Worm (Caenorhabditis elegans) whole organism, young adult: ENCODE data around the gene C34B4.5.

Source experiments
- B0035.1 ChIP-seq: sonication (generic microtip); optimal IDR thresholded peaks from 2 replicates; lab custom pipeline; 2016; ENCODE audit warnings: missing genetic modification characterization, mild to moderate bottlenecking, missing compliant biosample characterization, missing genotype, missing genetic modification reagents
- B0261.1 ChIP-seq: sonication (generic microtip); optimal IDR thresholded peaks from 2 replicates; lab custom pipeline; 2016; ENCODE audit warnings: mild to moderate bottlenecking, missing genetic modification characterization, moderate library complexity, missing compliant biosample characterization
- C06A6.2 ChIP-seq: fragments of 200-800 bp; sonication (Bioruptor generic); conservative IDR thresholded peaks from 2 replicates; pipeline ENCODE4 v1.3.6; 2022; ENCODE audit warnings: missing genetic modification characterization, missing compliant biosample characterization
- D2030.7 ChIP-seq: fragments of 200-800 bp; sonication (Bioruptor generic); IDR thresholded peaks from 2 replicates; pipeline ENCODE4 v1.3.6; 2022; ENCODE audit warnings: missing genetic modification reagents, missing genetic modification characterization, missing compliant biosample characterization
- F23B12.7 ChIP-seq: sonication (generic microtip); optimal IDR thresholded peaks from 2 replicates; lab custom pipeline; 2017; ENCODE audit warnings: missing genetic modification characterization, mild to moderate bottlenecking, missing compliant biosample characterization, antibody characterized with exemption, moderate library complexity; ENCODE audit not compliant: insufficient read depth
- F49E8.2 ChIP-seq: sonication (generic microtip); optimal IDR thresholded peaks from 3 replicates; lab custom pipeline; 2017; ENCODE audit warnings: missing genetic modification characterization, mild to moderate bottlenecking, missing compliant biosample characterization, antibody characterized with exemption, moderate library complexity; ENCODE audit not compliant: insufficient read depth
- F57C9.4 ChIP-seq: sonication (generic microtip); optimal IDR thresholded peaks from 2 replicates; lab custom pipeline; 2017; ENCODE audit warnings: mild to moderate bottlenecking, missing genetic modification characterization, missing compliant biosample characterization
- K12H6.12 ChIP-seq: fragments of 200-800 bp; sonication (Bioruptor generic); optimal IDR thresholded peaks from 2 replicates; lab custom pipeline; 2018; ENCODE audit warnings: mild to moderate bottlenecking, missing genetic modification characterization, missing compliant biosample characterization
- Y56A3A.18 ChIP-seq: fragments of 200-800 bp; sonication (Bioruptor generic); IDR thresholded peaks from 2 replicates; pipeline ENCODE4 v1.3.6; 2022; ENCODE audit warnings: missing genetic modification reagents, missing genetic modification characterization, missing compliant biosample characterization
- ZK185.1 ChIP-seq: sonication (generic microtip); optimal IDR thresholded peaks from 2 replicates; lab custom pipeline; 2016; ENCODE audit warnings: mild to moderate bottlenecking, missing genetic modification characterization, missing compliant biosample characterization; ENCODE audit not compliant: poor library complexity, severe bottlenecking
- ama-1 ChIP-seq, 3 experiments: fragments of 150-350 bp in 1 of 3; sonication (generic microtip) in 2 of 3; optimal IDR thresholded peaks; 2 replicates each; lab custom pipeline; 2014 to 2018; ENCODE audit warnings: missing biosample characterization in 2 of 3, missing genetic modification characterization in 2 of 3, missing genetic modification reagents in 2 of 3
- aptf-2 ChIP-seq: fragments of 200-800 bp; sonication (Bioruptor generic); conservative IDR thresholded peaks from 2 replicates; pipeline ENCODE4 v1.3.6; 2022; ENCODE audit warnings: missing genetic modification reagents, missing genetic modification characterization, missing compliant biosample characterization
- aptf-3 ChIP-seq: fragments of 200-800 bp; sonication (Bioruptor generic); IDR thresholded peaks from 2 replicates; pipeline ENCODE4 v1.3.6; 2022; ENCODE audit warnings: missing genetic modification characterization, missing compliant biosample characterization
- atf-7 ChIP-seq: sonication (generic microtip); optimal IDR thresholded peaks from 2 replicates; lab custom pipeline; 2017; ENCODE audit warnings: mild to moderate bottlenecking, missing genetic modification characterization, missing compliant biosample characterization
- attf-3 ChIP-seq: fragments of 200-800 bp; sonication (Bioruptor generic); conservative IDR thresholded peaks from 2 replicates; pipeline ENCODE4 v1.3.6; 2022; ENCODE audit warnings: missing genetic modification reagents, missing genetic modification characterization, missing compliant biosample characterization
- ccch-3 ChIP-seq: fragments of 200-800 bp; sonication (Bioruptor generic); optimal IDR thresholded peaks from 2 replicates; lab custom pipeline; 2018; ENCODE audit warnings: mild to moderate bottlenecking, missing genetic modification characterization, missing compliant biosample characterization
- ceh-40 ChIP-seq: fragments of 200-800 bp; sonication (Bioruptor generic); IDR thresholded peaks from 2 replicates; pipeline ENCODE4 v1.3.6; 2022; ENCODE audit warnings: missing genetic modification characterization, missing compliant biosample characterization
- die-1 ChIP-seq: sonication (generic microtip); optimal IDR thresholded peaks from 2 replicates; lab custom pipeline; 2016; ENCODE audit warnings: missing genotype, mild to moderate bottlenecking, missing genetic modification characterization, missing compliant biosample characterization
- dpl-1 ChIP-seq: fragments of 150-350 bp; optimal IDR thresholded peaks from 2 replicates; lab custom pipeline; 2014; ENCODE audit warnings: missing biosample characterization, missing genetic modification reagents, missing genetic modification characterization
- gei-17 ChIP-seq: fragments of 200-800 bp; sonication (Bioruptor generic); optimal IDR thresholded peaks from 2 replicates; lab custom pipeline; 2018; ENCODE audit warnings: mild to moderate bottlenecking, missing genetic modification characterization, missing compliant biosample characterization
- hlh-26 ChIP-seq: fragments of 200-800 bp; sonication (Bioruptor generic); conservative IDR thresholded peaks from 2 replicates; pipeline ENCODE4 v1.3.6; 2022; ENCODE audit warnings: missing genetic modification reagents, missing genetic modification characterization, missing compliant biosample characterization
- lin-26 ChIP-seq: fragments of 200-800 bp; sonication (Bioruptor generic); IDR thresholded peaks from 2 replicates; pipeline ENCODE4 v1.3.6; 2022; ENCODE audit warnings: missing genetic modification reagents, missing genetic modification characterization, missing compliant biosample characterization
- lin-40 ChIP-seq: sonication (generic microtip); optimal IDR thresholded peaks from 2 replicates; lab custom pipeline; 2016; ENCODE audit warnings: missing genetic modification characterization, mild to moderate bottlenecking, missing compliant biosample characterization, missing genotype, missing genetic modification reagents
- lin-54 ChIP-seq: fragments of 200-800 bp; sonication (Bioruptor generic); optimal IDR thresholded peaks from 2 replicates; lab custom pipeline; 2018; ENCODE audit warnings: mild to moderate bottlenecking, missing genetic modification characterization, missing compliant biosample characterization
- lsy-27 ChIP-seq: sonication (generic microtip); optimal IDR thresholded peaks from 2 replicates; lab custom pipeline; 2017; ENCODE audit warnings: missing genetic modification characterization, mild to moderate bottlenecking, missing compliant biosample characterization, antibody characterized with exemption, missing genotype, borderline replicate concordance; ENCODE audit not compliant: insufficient read depth
- mcd-1 ChIP-seq: fragments of 200-800 bp; sonication (Bioruptor generic); IDR thresholded peaks from 2 replicates; pipeline ENCODE4 v1.3.6; 2022; ENCODE audit warnings: missing genetic modification reagents, missing genetic modification characterization, missing compliant biosample characterization
- mel-28 ChIP-seq: sonication (generic microtip); optimal IDR thresholded peaks from 2 replicates; lab custom pipeline; 2016; ENCODE audit warnings: borderline replicate concordance, mild to moderate bottlenecking, missing genetic modification characterization, missing compliant biosample characterization
- mes-4 ChIP-seq: sonication (generic microtip); optimal IDR thresholded peaks from 2 replicates; lab custom pipeline; 2016; ENCODE audit warnings: missing genotype, missing genetic modification characterization, missing compliant biosample characterization
- mxl-1 ChIP-seq: sonication (generic microtip); optimal IDR thresholded peaks from 2 replicates; lab custom pipeline; 2016; ENCODE audit warnings: missing genetic modification characterization, missing compliant biosample characterization
- nhr-120 ChIP-seq: fragments of 200-800 bp; sonication (Bioruptor generic); IDR thresholded peaks from 2 replicates; pipeline ENCODE4 v1.3.6; 2022; ENCODE audit warnings: missing genetic modification characterization, missing compliant biosample characterization
- nhr-80 ChIP-seq: sonication (generic microtip); optimal IDR thresholded peaks from 2 replicates; lab custom pipeline; 2016; ENCODE audit warnings: missing genetic modification characterization, missing compliant biosample characterization
- nhr-90 ChIP-seq: sonication (generic microtip); optimal IDR thresholded peaks from 2 replicates; lab custom pipeline; 2016; ENCODE audit warnings: missing genotype, mild to moderate bottlenecking, missing genetic modification characterization, missing compliant biosample characterization
- pha-4 ChIP-seq: fragments of 150-350 bp; sonication (generic microtip); optimal IDR thresholded peaks from 2 replicates; lab custom pipeline; 2014; ENCODE audit warnings: missing biosample characterization, missing genetic modification reagents, missing genetic modification characterization
- rcor-1 ChIP-seq: fragments of 200-800 bp; sonication (Bioruptor generic); IDR thresholded peaks from 2 replicates; pipeline ENCODE4 v1.3.6; 2022; ENCODE audit warnings: missing genetic modification reagents, missing genetic modification characterization, missing compliant biosample characterization
- rpc-1 ChIP-seq, 2 experiments: fragments of 150-350 bp in 1 of 2; sonication (generic microtip) in 1 of 2; optimal IDR thresholded peaks; 2 replicates each; lab custom pipeline; 2014 to 2018; ENCODE audit warnings: missing biosample characterization in 1 of 2, missing genetic modification characterization in 1 of 2, missing genetic modification reagents in 1 of 2, missing genotype in 1 of 2
- sdz-38 ChIP-seq: sonication (generic microtip); optimal IDR thresholded peaks from 2 replicates; lab custom pipeline; 2016; ENCODE audit warnings: missing genotype, missing genetic modification characterization, missing compliant biosample characterization
- snpc-1.3 ChIP-seq: sonication (generic microtip); optimal IDR thresholded peaks from 2 replicates; lab custom pipeline; 2017; ENCODE audit warnings: missing genetic modification characterization, mild to moderate bottlenecking, missing compliant biosample characterization, antibody characterized with exemption, moderate library complexity, missing genotype, missing genetic modification reagents; ENCODE audit not compliant: insufficient read depth
- tbp1 ChIP-seq: fragments of 200-800 bp; sonication (Bioruptor generic); optimal IDR thresholded peaks from 2 replicates; lab custom pipeline; 2018; ENCODE audit warnings: mild to moderate bottlenecking, missing genetic modification characterization, missing compliant biosample characterization
- tbx-9 ChIP-seq: sonication (generic microtip); optimal IDR thresholded peaks from 2 replicates; lab custom pipeline; 2016; ENCODE audit warnings: borderline replicate concordance, missing genetic modification characterization, inconsistent platforms, missing compliant biosample characterization
- tlf-1 ChIP-seq: fragments of 200-800 bp; sonication (Bioruptor generic); optimal IDR thresholded peaks from 2 replicates; lab custom pipeline; 2018; ENCODE audit warnings: mild to moderate bottlenecking, missing genetic modification characterization, missing compliant biosample characterization
- zim-3 ChIP-seq: sonication (generic microtip); optimal IDR thresholded peaks from 2 replicates; lab custom pipeline; 2017; ENCODE audit warnings: mild to moderate bottlenecking, missing genetic modification characterization, moderate library complexity, missing compliant biosample characterization
- ztf-18 ChIP-seq: sonication (generic microtip); optimal IDR thresholded peaks from 2 replicates; lab custom pipeline; 2016; ENCODE audit warnings: missing genotype, mild to moderate bottlenecking, missing genetic modification characterization, missing compliant biosample characterization
- ztf-26 ChIP-seq: sonication (generic microtip); optimal IDR thresholded peaks from 2 replicates; lab custom pipeline; 2017; ENCODE audit warnings: missing genetic modification characterization, missing compliant biosample characterization
- ztf-3 ChIP-seq: fragments of 200-800 bp; sonication (Bioruptor generic); optimal IDR thresholded peaks from 2 replicates; lab custom pipeline; 2018; ENCODE audit warnings: mild to moderate bottlenecking, missing genetic modification characterization, missing compliant biosample characterization

The C34B4.5 gene

ce11 chrV:13073145-13073544 lies 22.6 kb upstream of the C34B4.5 start:
- TF ChIP-seq F23B12.7 (tag; lab: Kevin White, UChicago) (no peak), tbx-9 (no peak), ZK185.1 (tag; lab: Kevin White, UChicago) (no peak), attf-3 (GFP tag; lab: Robert Waterston, UW) (no peak), die-1 (no peak), lin-40 (tag; lab: Kevin White, UChicago) (no peak), mcd-1 (no peak), pha-4 (tag; lab: Kevin White, UChicago) (no peak), nhr-80 (no peak)
- TF ChIP-seq, all 124 proteins: peak for 0

ce11 chrV:13074148-13074547 lies 21.6 kb upstream of the C34B4.5 start:
- TF ChIP-seq nhr-120, result no peak
- no peak for TF ChIP-seq tbx-9
- TF ChIP-seq B0035.1, result no peak
- TF ChIP-seq ama-1 (optimal IDR thresholded peaks at IDR 0.05; lab: Kevin White, UChicago), result no peak
- no peak for TF ChIP-seq ama-1 (GFP tag; optimal IDR thresholded peaks at IDR 0.05; lab: Kevin White, UChicago)
- TF ChIP-seq K12H6.12, result no peak
- TF ChIP-seq rpc-1 (optimal IDR thresholded peaks at IDR 0.05; lab: Kevin White, UChicago), result no peak
- no peak for TF ChIP-seq rpc-1 (tag; optimal IDR thresholded peaks at IDR 0.05; lab: Kevin White, UChicago)
- no peak for TF ChIP-seq ztf-3 (GFP tag; lab: Kevin White, UChicago)
- no peak for TF ChIP-seq mes-4 (tag; lab: Kevin White, UChicago)
- TF ChIP-seq ztf-26 (tag; lab: Kevin White, UChicago), result no peak
- TF ChIP-seq nhr-80, result no peak
- TF ChIP-seq ztf-18 (tag; lab: Kevin White, UChicago), result no peak
- TF ChIP-seq, all 124 proteins: peak for 0

ce11 chrV:13075432-13075831 lies 20.3 kb upstream of the C34B4.5 start:
- no peak for TF ChIP-seq F49E8.2 (tag; lab: Kevin White, UChicago)
- no peak for TF ChIP-seq Y56A3A.18 (GFP tag; lab: Robert Waterston, UW)
- TF ChIP-seq ceh-40, result no peak
- TF ChIP-seq gei-17 (GFP tag; lab: Kevin White, UChicago), result no peak
- no peak for TF ChIP-seq tlf-1 (GFP tag; lab: Kevin White, UChicago)
- TF ChIP-seq aptf-3 (GFP tag; lab: Robert Waterston, UW), result no peak
- TF ChIP-seq pha-4 (tag; lab: Kevin White, UChicago), result no peak
- TF ChIP-seq snpc-1.3 (tag; lab: Kevin White, UChicago), result no peak
- TF ChIP-seq lin-54 (GFP tag; lab: Kevin White, UChicago), result no peak
- TF ChIP-seq nhr-120, result no peak
- TF ChIP-seq rpc-1 (optimal IDR thresholded peaks at IDR 0.05; lab: Kevin White, UChicago), result no peak
- no peak for TF ChIP-seq rpc-1 (tag; optimal IDR thresholded peaks at IDR 0.05; lab: Kevin White, UChicago)
- TF ChIP-seq sdz-38 (tag; lab: Kevin White, UChicago), result no peak
- TF ChIP-seq mel-28 (tag; lab: Kevin White, UChicago), result no peak
- no peak for TF ChIP-seq nhr-90 (tag; lab: Kevin White, UChicago)
- TF ChIP-seq mxl-1 (tag; lab: Kevin White, UChicago), result no peak
- TF ChIP-seq ccch-3 (GFP tag; lab: Kevin White, UChicago), result no peak
- no peak for TF ChIP-seq dpl-1 (GFP tag; lab: Kevin White, UChicago)
- TF ChIP-seq lin-26 (GFP tag; lab: Robert Waterston, UW), result no peak

- TF ChIP-seq atf-7 (tag; lab: Kevin White, UChicago) (no peak), F57C9.4 (tag; lab: Kevin White, UChicago) (no peak), zim-3 (no peak), tbp1 (GFP tag; lab: Kevin White, UChicago) (no peak), B0261.1 (tag; lab: Kevin White, UChicago) (no peak), lsy-27 (no peak), hlh-26 (GFP tag; lab: Robert Waterston, UW) (no peak), C06A6.2 (GFP tag; lab: Robert Waterston, UW) (0 out of 2 replicates have a peak, but pooled peaks have one; percentile 12), rcor-1 (no peak), aptf-2 (GFP tag; lab: Robert Waterston, UW) (no peak), D2030.7 (GFP tag; lab: Robert Waterston, UW) (no peak)
Measured at ce11 chrV:13081197-13081747, 14.5 kb upstream of the C34B4.5 start.
